Worm (Caenorhabditis elegans): Measurements from ENCODE around the gene ptd-2.

The ptd-2 gene

DNA sequence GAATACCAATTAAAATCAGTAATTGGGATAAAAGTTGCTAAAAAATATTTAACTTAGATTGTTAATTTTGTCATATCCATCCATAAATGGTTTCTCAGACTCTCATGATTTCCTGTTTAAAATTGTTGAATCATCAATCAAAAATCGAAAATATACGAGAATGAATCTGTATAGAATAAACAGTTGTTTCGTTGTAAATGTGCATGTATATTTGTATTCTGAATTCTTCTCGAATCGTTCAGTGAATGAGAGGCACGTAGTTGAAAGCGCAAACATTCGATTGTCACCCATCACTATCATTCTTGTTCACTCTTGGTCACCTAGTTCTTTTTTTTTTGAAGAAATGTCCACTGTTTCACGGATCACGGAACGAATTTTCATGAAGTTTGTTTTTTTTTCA lies at the start of gene ptd-2:
ptd-2 (plus strand) TSS at position 301 of the 400 bp plus-strand sequence.
- TF ChIP-seq ttx-3 (tag; optimal IDR thresholded peaks at IDR 0.05) (no peak), pha-4 (tag; optimal IDR thresholded peaks at IDR 0.05) (no peak), pat-9 (tag; optimal IDR thresholded peaks at IDR 0.05) (no peak), eyg-1 (tag; optimal IDR thresholded peaks at IDR 0.05) (no peak), ceh-45 (GFP tag; IDR thresholded peaks at IDR 0.05) (no peak), ceh-19 (GFP tag; optimal IDR thresholded peaks at IDR 0.05) (no peak), madf-2 (tag; optimal IDR thresholded peaks at IDR 0.05) (no peak), K02D7.2 (tag; optimal IDR thresholded peaks at IDR 0.05) (no peak), hlh-30 (tag; optimal IDR thresholded peaks at IDR 0.05; ENCODE audit: insufficient read depth) (no peak)

DNA sequence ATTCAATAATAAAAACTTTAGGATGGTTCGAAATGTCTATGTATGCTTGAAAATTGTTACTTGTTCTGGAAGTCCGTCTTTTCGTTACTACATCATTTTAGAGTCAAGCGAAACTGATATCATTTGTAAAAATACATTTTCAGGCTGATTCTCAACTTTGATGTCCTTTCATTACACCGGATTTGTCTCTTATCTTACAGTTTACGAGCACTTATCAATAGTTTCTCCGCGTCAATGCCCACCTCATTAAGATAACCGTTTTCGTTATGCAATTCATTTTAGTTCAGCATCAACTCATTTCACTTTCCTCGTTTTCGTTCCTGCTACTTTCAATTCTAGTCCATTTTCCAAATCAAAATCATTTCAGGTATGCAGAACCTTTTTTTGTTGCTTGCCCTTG lies 47.3 kb upstream of the ptd-2 start, which contains the start of gene asp-2:
asp-2 (plus strand) TSS at position 368 of the 400 bp plus-strand sequence.
- TF ChIP-seq elt-2 (tag; optimal IDR thresholded peaks at IDR 0.05), result peak; percentile 69
- TF ChIP-seq fkh-6 (tag; optimal IDR thresholded peaks at IDR 0.05), result no peak

DNA sequence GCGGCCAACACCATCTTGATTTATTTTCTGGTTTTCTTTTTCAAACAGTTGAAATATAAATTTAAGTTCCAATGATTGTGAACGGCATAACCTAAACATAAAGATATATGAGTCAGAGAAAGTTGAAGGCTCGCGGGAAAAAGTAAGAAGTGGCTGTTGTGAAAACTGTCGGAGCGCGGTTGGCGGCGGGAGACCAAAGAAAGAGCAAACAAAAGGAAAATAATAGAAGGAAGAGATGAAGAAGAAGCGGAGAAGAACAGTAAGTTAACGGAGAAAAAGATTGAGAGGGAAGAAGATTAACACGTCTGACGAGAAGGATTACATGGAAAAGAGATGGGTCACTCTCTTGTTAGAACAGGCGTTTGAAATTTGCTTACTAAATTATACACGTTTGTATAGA lies 42.7 kb upstream of the ptd-2 start, which contains the start of gene inx-10:
inx-10 (minus strand) TSS at position 101 of the 400 bp plus-strand sequence.
- TF ChIP-seq ama-1 (optimal IDR thresholded peaks at IDR 0.05), result no peak
- no peak for TF ChIP-seq sox-4 (tag; optimal IDR thresholded peaks at IDR 0.05)
- no peak for TF ChIP-seq K02D7.2 (tag; optimal IDR thresholded peaks at IDR 0.05)
- no peak for TF ChIP-seq pax-1 (tag; optimal IDR thresholded peaks at IDR 0.05)
- TF ChIP-seq fkh-10 (GFP tag; optimal IDR thresholded peaks at IDR 0.05), result no peak
- no peak for TF ChIP-seq syd-9 (tag; optimal IDR thresholded peaks at IDR 0.05)
- no peak for TF ChIP-seq fax-1 (tag; optimal IDR thresholded peaks at IDR 0.05)
- TF ChIP-seq tbx-7 (tag; optimal IDR thresholded peaks at IDR 0.05), result no peak
- TF ChIP-seq Y22D7AL.16 (tag; optimal IDR thresholded peaks at IDR 0.05), result no peak
- TF ChIP-seq C08G9.2 (tag; optimal IDR thresholded peaks at IDR 0.05), result no peak
- no peak for TF ChIP-seq T23F11.4 (GFP tag; optimal IDR thresholded peaks at IDR 0.05)
- TF ChIP-seq pros-1 (tag; optimal IDR thresholded peaks at IDR 0.05), result no peak
- no peak for TF ChIP-seq rnt-1 (tag; optimal IDR thresholded peaks at IDR 0.05)
- no peak for TF ChIP-seq gmeb-2 (tag; optimal IDR thresholded peaks at IDR 0.05)
- TF ChIP-seq pag-3 (tag; optimal IDR thresholded peaks at IDR 0.05; ENCODE audit: borderline replicate concordance), result no peak
- TF ChIP-seq hlh-15 (tag; optimal IDR thresholded peaks at IDR 0.05), result no peak
- TF ChIP-seq C38D4.7 (GFP tag; optimal IDR thresholded peaks at IDR 0.05), result no peak
- no peak for TF ChIP-seq pat-9 (tag; optimal IDR thresholded peaks at IDR 0.05)
- no peak for TF ChIP-seq odd-2 (tag; optimal IDR thresholded peaks at IDR 0.05)

DNA sequence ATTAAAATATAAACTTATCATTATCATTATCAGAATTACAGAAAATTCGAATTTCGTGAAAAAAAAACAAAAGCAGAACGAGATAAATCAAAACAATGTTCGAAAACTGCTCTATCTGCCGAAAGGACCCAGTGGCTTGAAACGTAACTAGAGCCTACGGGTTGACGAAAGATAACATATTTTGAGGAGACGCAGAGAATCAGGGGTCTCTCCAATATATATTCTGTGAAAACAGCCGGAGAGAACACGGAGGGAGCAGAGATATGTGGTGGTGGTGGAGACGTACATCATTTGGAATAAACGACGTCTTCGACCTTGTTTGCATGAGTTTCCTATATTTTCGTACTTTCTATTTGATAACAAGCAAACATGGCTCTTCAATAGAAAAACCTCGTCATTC lies 41.2 kb upstream of the ptd-2 start:
- no peak for TF ChIP-seq ceh-14 (tag; optimal IDR thresholded peaks at IDR 0.05)
- no peak for TF ChIP-seq unc-55 (GFP tag; optimal IDR thresholded peaks at IDR 0.05)
- TF ChIP-seq fax-1 (tag; optimal IDR thresholded peaks at IDR 0.05), result no peak
- no peak for TF ChIP-seq ceh-2 (tag; optimal IDR thresholded peaks at IDR 0.05)
- TF ChIP-seq dmd-4 (tag; optimal IDR thresholded peaks at IDR 0.05; ENCODE audit: borderline replicate concordance), result no peak
- TF ChIP-seq gmeb-2 (tag; optimal IDR thresholded peaks at IDR 0.05), result no peak
- no peak for TF ChIP-seq pha-2 (tag; optimal IDR thresholded peaks at IDR 0.05)
- no peak for TF ChIP-seq ceh-24 (tag; optimal IDR thresholded peaks at IDR 0.05)
- TF ChIP-seq sox-2 (GFP tag; IDR thresholded peaks at IDR 0.05), result no peak
- no peak for TF ChIP-seq T23F11.4 (GFP tag; optimal IDR thresholded peaks at IDR 0.05)

DNA sequence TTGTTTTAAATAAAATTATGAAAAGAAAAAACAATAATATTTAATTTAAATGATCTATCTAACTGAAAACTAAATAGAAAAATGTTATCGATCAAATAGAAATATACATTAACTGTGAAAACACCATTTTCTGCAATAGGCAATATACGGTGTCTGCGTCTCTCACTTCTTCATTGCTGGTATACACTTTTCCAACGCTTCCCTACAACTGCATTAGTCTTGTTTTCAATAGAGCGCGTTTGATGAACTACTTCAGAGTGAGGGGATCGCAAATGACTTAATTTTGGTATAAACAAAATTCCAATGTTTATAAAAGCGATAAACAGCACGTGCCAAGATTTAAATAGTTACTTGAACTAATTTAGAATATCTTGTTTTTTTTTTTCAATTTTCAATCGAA lies 37.5 kb upstream of the ptd-2 start:
- TF ChIP-seq nfya-1 (tag; optimal IDR thresholded peaks at IDR 0.05) (peak; percentile 70), fkh-6 (tag; optimal IDR thresholded peaks at IDR 0.05) (no peak), ceh-18 (tag; optimal IDR thresholded peaks at IDR 0.05) (peak; percentile 17), ceh-31 (tag; optimal IDR thresholded peaks at IDR 0.05) (peak; percentile 52), madf-2 (tag; optimal IDR thresholded peaks at IDR 0.05) (no peak), unc-42 (tag; optimal IDR thresholded peaks at IDR 0.05) (peak; percentile 96), unc-55 (GFP tag; optimal IDR thresholded peaks at IDR 0.05) (peak; percentile 43), tbx-2 (tag; optimal IDR thresholded peaks at IDR 0.05) (peak; percentile 22), dve-1 (tag; optimal IDR thresholded peaks at IDR 0.05) (peak; percentile 10)
